Worm (Caenorhabditis elegans) whole organism, L1 larva: Measurements from ENCODE around the gene his-39.

Experiments used
- C16A3.4 ChIP-seq: fragments of 150-350 bp; optimal IDR thresholded peaks from 2 replicates; lab custom pipeline; 2014; ENCODE audit warnings: missing biosample characterization, missing genetic modification characterization
- C34B4.2 ChIP-seq: sonication (generic microtip); optimal IDR thresholded peaks from 2 replicates; lab custom pipeline; 2017; ENCODE audit warnings: mild to moderate bottlenecking, missing genetic modification characterization, missing compliant biosample characterization
- alr-1 ChIP-seq: fragments of 200-800 bp; sonication (Bioruptor generic); optimal IDR thresholded peaks from 2 replicates; lab custom pipeline; 2018; ENCODE audit warnings: borderline replicate concordance, mild to moderate bottlenecking, missing genetic modification characterization, missing compliant biosample characterization
- ceh-63 ChIP-seq: fragments of 200-800 bp; sonication (Bioruptor generic); optimal IDR thresholded peaks from 2 replicates; lab custom pipeline; 2018; ENCODE audit warnings: mild to moderate bottlenecking, missing genetic modification characterization, missing compliant biosample characterization
- ceh-88 ChIP-seq: fragments of 200-800 bp; sonication (Bioruptor generic); IDR thresholded peaks from 2 replicates; pipeline ENCODE4 v1.3.6; 2022; ENCODE audit warnings: missing genetic modification characterization, missing compliant biosample characterization
- ceh-90 ChIP-seq: sonication (generic microtip); optimal IDR thresholded peaks from 2 replicates; lab custom pipeline; 2016; ENCODE audit warnings: missing genetic modification characterization, missing compliant biosample characterization
- dpl-1 ChIP-seq, 3 experiments: fragments of 150-350 bp in 2 of 3; sonication (generic microtip) in 1 of 3; optimal IDR thresholded peaks; 2 replicates each; lab custom pipeline; 2014 to 2017; ENCODE audit warnings: missing biosample characterization in 3 of 3, missing genetic modification characterization in 3 of 3, missing genetic modification reagents in 3 of 3
- efl-1 ChIP-seq, 4 experiments: fragments of 150-350 bp; optimal IDR thresholded peaks in 3 of 4; peaks in 1 of 4; 1 replicate in 1 of 4; 2 replicates in 3 of 4; lab custom pipeline; 2014; ENCODE audit warnings: missing biosample characterization in 2 of 4, missing genetic modification characterization in 2 of 4, missing genetic modification reagents in 2 of 4
- elt-2 ChIP-seq: sonication (generic microtip); optimal IDR thresholded peaks from 2 replicates; lab custom pipeline; 2016; ENCODE audit warnings: missing genetic modification characterization, mild to moderate bottlenecking, inconsistent platforms, missing compliant biosample characterization, missing genetic modification reagents
- fkh-10 ChIP-seq: sonication (generic microtip); optimal IDR thresholded peaks from 2 replicates; lab custom pipeline; 2017; ENCODE audit warnings: missing biosample characterization, missing genetic modification reagents, missing genetic modification characterization
- grh-1 ChIP-seq: fragments of 200-800 bp; sonication (Bioruptor generic); IDR thresholded peaks from 2 replicates; pipeline ENCODE4 v1.3.6; 2022; ENCODE audit warnings: missing genetic modification reagents, missing genetic modification characterization, missing compliant biosample characterization
- irx-1 ChIP-seq: sonication (generic microtip); optimal IDR thresholded peaks from 2 replicates; lab custom pipeline; 2016; ENCODE audit warnings: missing genetic modification characterization, missing compliant biosample characterization
- lin-35 ChIP-seq, 2 experiments: fragments of 150-350 bp; optimal IDR thresholded peaks; 2 replicates each; lab custom pipeline; 2014; ENCODE audit warnings: missing biosample characterization in 2 of 2, missing genetic modification characterization in 2 of 2, missing genetic modification reagents in 2 of 2
- lir-3 ChIP-seq: sonication (generic microtip); optimal IDR thresholded peaks from 2 replicates; lab custom pipeline; 2016; ENCODE audit warnings: mild to moderate bottlenecking, missing genetic modification characterization, moderate library complexity, missing compliant biosample characterization; ENCODE audit not compliant: poor library complexity
- nhr-19 ChIP-seq: fragments of 200-800 bp; sonication (Bioruptor generic); conservative IDR thresholded peaks from 2 replicates; pipeline ENCODE4 v1.3.6; 2022; ENCODE audit warnings: missing genetic modification characterization, missing compliant biosample characterization
- nhr-28 ChIP-seq: fragments of 150-350 bp; optimal IDR thresholded peaks from 2 replicates; lab custom pipeline; 2014; ENCODE audit warnings: missing biosample characterization, missing genetic modification characterization
- nhr-71 ChIP-seq: sonication (generic microtip); optimal IDR thresholded peaks from 2 replicates; lab custom pipeline; 2016; ENCODE audit warnings: mild to moderate bottlenecking, missing genetic modification characterization, moderate library complexity, missing compliant biosample characterization
- nhr-76 ChIP-seq: sonication (generic microtip); optimal IDR thresholded peaks from 2 replicates; lab custom pipeline; 2017; ENCODE audit warnings: missing biosample characterization, missing genetic modification characterization
- nhr-77 ChIP-seq: fragments of 150-350 bp; optimal IDR thresholded peaks from 2 replicates; lab custom pipeline; 2014; ENCODE audit warnings: missing biosample characterization, missing genetic modification characterization
- nhr-84 ChIP-seq: sonication (generic microtip); optimal IDR thresholded peaks from 2 replicates; lab custom pipeline; 2017; ENCODE audit warnings: missing biosample characterization, missing genetic modification characterization
- pag-3 ChIP-seq: sonication (generic microtip); optimal IDR thresholded peaks from 2 replicates; lab custom pipeline; 2017; ENCODE audit warnings: missing genetic modification characterization, mild to moderate bottlenecking, missing compliant biosample characterization, antibody characterized with exemption, borderline replicate concordance; ENCODE audit not compliant: insufficient read depth
- pax-3 ChIP-seq: fragments of 200-800 bp; sonication (Bioruptor generic); optimal IDR thresholded peaks from 2 replicates; lab custom pipeline; 2018; ENCODE audit warnings: mild to moderate bottlenecking, missing genetic modification characterization, moderate library complexity, missing compliant biosample characterization
- rnt-1 ChIP-seq: sonication (generic microtip); optimal IDR thresholded peaks from 2 replicates; lab custom pipeline; 2016; ENCODE audit warnings: mild to moderate bottlenecking, missing genetic modification characterization, moderate library complexity, missing compliant biosample characterization
- snpc-4 ChIP-seq: fragments of 150-350 bp; optimal IDR thresholded peaks from 2 replicates; lab custom pipeline; 2014; ENCODE audit warnings: missing biosample characterization, missing genetic modification characterization
- snu-23 ChIP-seq: sonication (generic microtip); optimal IDR thresholded peaks from 2 replicates; lab custom pipeline; 2016; ENCODE audit warnings: missing genetic modification characterization, missing compliant biosample characterization
- sox-4 ChIP-seq: sonication (generic microtip); optimal IDR thresholded peaks from 2 replicates; lab custom pipeline; 2016; ENCODE audit warnings: missing genetic modification characterization, missing compliant biosample characterization
- sptf-1 ChIP-seq: fragments of 150-350 bp; optimal IDR thresholded peaks from 2 replicates; lab custom pipeline; 2014; ENCODE audit warnings: missing biosample characterization, missing genetic modification characterization
- swsn-7 ChIP-seq: sonication (generic microtip); optimal IDR thresholded peaks from 2 replicates; lab custom pipeline; 2016; ENCODE audit warnings: missing genetic modification characterization, missing compliant biosample characterization
- unc-86 ChIP-seq: sonication (generic microtip); optimal IDR thresholded peaks from 2 replicates; lab custom pipeline; 2016; ENCODE audit warnings: missing genetic modification characterization, missing compliant biosample characterization
- vab-15 ChIP-seq: sonication (generic microtip); optimal IDR thresholded peaks from 2 replicates; lab custom pipeline; 2017; ENCODE audit warnings: missing genotype, mild to moderate bottlenecking, missing genetic modification characterization, missing compliant biosample characterization
- zip-4 ChIP-seq: fragments of 200-800 bp; sonication (Bioruptor generic); optimal IDR thresholded peaks from 2 replicates; lab custom pipeline; 2018; ENCODE audit warnings: mild to moderate bottlenecking, missing genetic modification characterization, moderate library complexity, missing compliant biosample characterization

The his-39 gene

ce11 chrV:8518822-8519392 is 17.4 kb upstream of the his-39 start, which contains the start of gene F45F2.10 (continued):
- no peak for TF ChIP-seq grh-1
- TF ChIP-seq efl-1 (optimal IDR thresholded peaks at IDR 0.05; lab: Kevin White, UChicago) = peak; percentile 28 to 36
- peak; percentile 41 to 91 for TF ChIP-seq efl-1 (GFP tag; optimal IDR thresholded peaks at IDR 0.05 in 1 of 2; lab: Kevin White, UChicago)
- no peak for TF ChIP-seq pax-3 (tag; lab: Kevin White, UChicago)
- TF ChIP-seq C34B4.2 = no peak
- TF ChIP-seq dpl-1 (GFP tag; optimal IDR thresholded peaks at IDR 0.05; lab: Kevin White, UChicago) = peak in 2 of 3 experiments; percentile 29 to 33
- no peak for TF ChIP-seq irx-1 (tag; lab: Kevin White, UChicago)
- TF ChIP-seq C16A3.4 (tag; lab: Kevin White, UChicago) = peak; percentile 33
- TF ChIP-seq lin-35 (GFP tag; optimal IDR thresholded peaks at IDR 0.05; lab: Kevin White, UChicago) = peak; percentile 29 to 51
- no peak for TF ChIP-seq lir-3 (tag; lab: Kevin White, UChicago)
- no peak for TF ChIP-seq snpc-4 (tag; lab: Kevin White, UChicago)
- TF ChIP-seq snu-23 (GFP tag; lab: Kevin White, UChicago) = no peak
- TF ChIP-seq unc-86 (tag; lab: Kevin White, UChicago) = no peak
- no peak for TF ChIP-seq zip-4 (GFP tag; lab: Kevin White, UChicago)

- TF ChIP-seq zip-4 (GFP tag; lab: Kevin White, UChicago) (no peak), efl-1 (optimal IDR thresholded peaks at IDR 0.05; lab: Kevin White, UChicago) (no peak), efl-1 (GFP tag; optimal IDR thresholded peaks at IDR 0.05 in 1 of 2; lab: Kevin White, UChicago) (no peak)
These were observed 15.3 kb upstream of the his-39 start, which contains the start of the genes F45F2.11 and otpl-7 for ce11 chrV:8520846-8521553. TSS of gene F45F2.11 (minus strand) at chrV:8520896. TSS of gene otpl-7 (plus strand) at chrV:8521503.

- no peak for TF ChIP-seq rnt-1 (tag; lab: Kevin White, UChicago)
- no peak for TF ChIP-seq pax-3 (tag; lab: Kevin White, UChicago)
- TF ChIP-seq nhr-84 = no peak
- TF ChIP-seq nhr-28 (tag; lab: Kevin White, UChicago) = no peak
- no peak for TF ChIP-seq ceh-90 (tag; lab: Kevin White, UChicago)
- no peak for TF ChIP-seq pag-3 (tag; lab: Kevin White, UChicago)
- TF ChIP-seq zip-4 (GFP tag; lab: Kevin White, UChicago) = no peak
- no peak for TF ChIP-seq vab-15 (tag; lab: Kevin White, UChicago)
- TF ChIP-seq C16A3.4 (tag; lab: Kevin White, UChicago) = no peak
- TF ChIP-seq fkh-10 = no peak
- TF ChIP-seq elt-2 = no peak
- no peak for TF ChIP-seq nhr-19 (GFP tag; lab: Robert Waterston, UW)
- TF ChIP-seq alr-1 (tag; lab: Kevin White, UChicago) = no peak
- no peak for TF ChIP-seq irx-1 (tag; lab: Kevin White, UChicago)
- TF ChIP-seq ceh-88 (GFP tag; lab: Robert Waterston, UW) = no peak
- no peak for TF ChIP-seq nhr-76 (tag; lab: Kevin White, UChicago)
- no peak for TF ChIP-seq C34B4.2
- TF ChIP-seq sox-4 (tag; lab: Kevin White, UChicago) = no peak
- no peak for TF ChIP-seq nhr-71
These were observed 10.5 kb upstream of the his-39 start, which contains the start of gene otpl-6 for ce11 chrV:8525774-8526173. TSS of gene otpl-6 (plus strand) at chrV:8526074.

- TF ChIP-seq sptf-1 (tag; lab: Kevin White, UChicago) (no peak), pax-3 (tag; lab: Kevin White, UChicago) (no peak), swsn-7 (tag; lab: Kevin White, UChicago) (no peak), ceh-63 (GFP tag; lab: Kevin White, UChicago) (no peak), lin-35 (GFP tag; optimal IDR thresholded peaks at IDR 0.05; lab: Kevin White, UChicago) (no peak), nhr-77 (no peak)
These were observed 7.1 kb upstream of the his-39 start, which contains the start of gene otpl-5 for ce11 chrV:8529219-8529618. TSS of gene otpl-5 (plus strand) at chrV:8529519.
